Worm (Caenorhabditis elegans) whole organism, L2 larva: Measurements from ENCODE around the gene fut-4.

ENCODE experiments used
- mdl-1 ChIP-seq, 2 experiments: fragments of 150-350 bp in 1 of 2; sonication (generic microtip) in 1 of 2; optimal IDR thresholded peaks; 2 replicates each; lab custom pipeline; 2017; ENCODE audit warnings: missing biosample characterization in 2 of 2, missing genetic modification characterization in 2 of 2
- nhr-237 ChIP-seq: fragments of 150-350 bp; optimal IDR thresholded peaks from 2 replicates; lab custom pipeline; 2014; ENCODE audit warnings: missing biosample characterization, missing genetic modification characterization
- sma-3 ChIP-seq: sonication (generic microtip); optimal IDR thresholded peaks from 2 replicates; lab custom pipeline; 2016; ENCODE audit warnings: missing genetic modification reagents, missing genetic modification characterization, missing compliant biosample characterization
- unc-62 ChIP-seq: fragments of 150-350 bp; optimal IDR thresholded peaks from 2 replicates; lab custom pipeline; 2014; ENCODE audit warnings: missing biosample characterization, missing genetic modification reagents, missing genetic modification characterization

DNA sequence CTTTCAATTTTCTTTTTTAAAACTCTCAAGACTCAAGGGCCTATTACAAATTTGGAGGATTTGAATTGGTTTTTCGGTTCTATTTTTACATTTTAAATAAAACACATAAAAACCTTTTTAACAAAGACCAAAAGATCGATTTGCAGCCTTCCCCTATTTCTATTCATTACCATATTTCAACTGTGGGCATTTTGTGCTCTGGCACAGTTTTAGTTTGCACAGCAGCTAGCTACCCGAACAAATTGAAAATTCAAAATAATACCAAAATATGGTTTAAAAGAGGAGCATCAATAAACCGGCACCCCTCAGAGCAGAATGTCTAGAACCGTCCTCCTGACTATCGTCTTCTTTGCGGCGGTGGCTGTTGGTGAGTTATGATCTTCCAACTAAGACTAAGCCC lies 41.0 kb downstream of the fut-4 start, which contains the start of gene F08D12.2:
- TF ChIP-seq nhr-237 (no peak), sma-3 (GFP tag; lab: Kevin White, UChicago) (no peak), mdl-1 (tag; optimal IDR thresholded peaks at IDR 0.05; lab: Kevin White, UChicago) (no peak), unc-62 (no peak)
